Worm (Caenorhabditis elegans): ENCODE results near the gene ddn-3.

ce11 chrV:14320730-14321319, 9.8 kb upstream of the ddn-3 start:
- TF ChIP-seq nhr-28 (tag; optimal IDR thresholded peaks at IDR 0.05) (no peak), nhr-11 (tag; optimal IDR thresholded peaks at IDR 0.05) (no peak), nhr-77 (tag; optimal IDR thresholded peaks at IDR 0.05) (no peak), ama-1 (optimal IDR thresholded peaks at IDR 0.05) (no peak), nhr-25 (tag; optimal IDR thresholded peaks at IDR 0.05) (no peak), ceh-16 (tag; optimal IDR thresholded peaks at IDR 0.05) (no peak), nhr-67 (tag; optimal IDR thresholded peaks at IDR 0.05) (no peak), elt-1 (tag; optimal IDR thresholded peaks at IDR 0.05) (no peak), nhr-76 (tag; optimal IDR thresholded peaks at IDR 0.05) (no peak), eor-1 (tag; optimal IDR thresholded peaks at IDR 0.05) (no peak), nhr-12 (tag; optimal IDR thresholded peaks at IDR 0.05) (no peak), R02D3.7 (tag; optimal IDR thresholded peaks at IDR 0.05) (no peak), egl-27 (tag; optimal IDR thresholded peaks at IDR 0.05) (no peak), daf-12 (tag; optimal IDR thresholded peaks at IDR 0.05) (no peak)
